Worm (Caenorhabditis elegans): ENCODE measurements around the gene ocr-3.

DNA sequence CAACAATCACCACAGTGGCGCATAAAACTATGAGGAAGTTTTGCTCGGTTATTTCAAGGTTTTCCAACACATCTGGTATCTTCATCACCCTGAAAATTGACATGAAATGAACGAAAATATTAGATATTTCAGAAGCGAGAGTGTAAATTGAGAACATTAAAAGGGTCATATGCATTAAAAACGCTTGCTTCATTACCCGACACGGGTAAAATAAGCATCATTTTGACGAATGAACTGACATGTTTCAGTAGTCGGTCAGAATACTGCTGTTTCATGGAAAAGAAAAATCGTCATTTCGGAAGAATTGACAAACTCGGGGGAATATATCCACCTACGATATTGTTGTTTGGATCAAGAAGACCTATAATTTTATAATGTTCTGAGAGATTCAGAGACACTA, 30.5 kb downstream of the ocr-3 start, which contains the start of gene snt-7:
- TF ChIP-seq hmbx-1 (tag; optimal IDR thresholded peaks at IDR 0.05) (no peak), ets-7 (tag; optimal IDR thresholded peaks at IDR 0.05) (no peak), flt-1 (GFP tag; IDR thresholded peaks at IDR 0.05) (no peak), scrt-1 (GFP tag; IDR thresholded peaks at IDR 0.05) (no peak), tbx-11 (GFP tag; IDR thresholded peaks at IDR 0.05) (no peak), tbx-37 (GFP tag; conservative IDR thresholded peaks at IDR 0.05) (no peak), pes-1 (GFP tag; IDR thresholded peaks at IDR 0.05) (no peak), ama-1 (optimal IDR thresholded peaks at IDR 0.05) (no peak), F13C5.2 (tag; optimal IDR thresholded peaks at IDR 0.05) (no peak), ceh-13 (GFP tag; optimal IDR thresholded peaks at IDR 0.05) (no peak)

All from whole organism, early embryonic.